Worm (Caenorhabditis elegans) whole organism, midembryonic: ENCODE data around the gene C25E10.12.

Experiments used
- T22C8.4 ChIP-seq: fragments of 200-800 bp; sonication (Bioruptor generic); IDR thresholded peaks from 2 replicates; pipeline ENCODE4 v1.3.6; 2022; ENCODE audit warnings: missing genetic modification characterization, missing compliant biosample characterization
- cog-1 ChIP-seq: sonication (generic microtip); optimal IDR thresholded peaks from 2 replicates; lab custom pipeline; 2016; ENCODE audit warnings: missing genetic modification characterization, missing compliant biosample characterization
- flt-1 ChIP-seq: fragments of 200-800 bp; sonication (Bioruptor generic); IDR thresholded peaks from 2 replicates; pipeline ENCODE4 v1.3.6; 2022; ENCODE audit warnings: missing genetic modification characterization, missing compliant biosample characterization
- klf-2 ChIP-seq: fragments of 200-800 bp; sonication (Bioruptor generic); conservative IDR thresholded peaks from 2 replicates; pipeline ENCODE4 v1.3.6; 2022; ENCODE audit warnings: missing genetic modification reagents, missing genetic modification characterization, missing compliant biosample characterization
- med-1 ChIP-seq: sonication (generic microtip); optimal IDR thresholded peaks from 2 replicates; lab custom pipeline; 2017; ENCODE audit warnings: missing genetic modification characterization, mild to moderate bottlenecking, missing compliant biosample characterization, antibody characterized with exemption, missing genetic modification reagents; ENCODE audit not compliant: insufficient read depth
- ref-1 ChIP-seq: fragments of 200-800 bp; sonication (Bioruptor generic); conservative IDR thresholded peaks from 2 replicates; pipeline ENCODE4 v1.3.6; 2022; ENCODE audit warnings: missing genetic modification reagents, missing genetic modification characterization, missing compliant biosample characterization
- tab-1 ChIP-seq: fragments of 200-800 bp; sonication (Bioruptor generic); IDR thresholded peaks from 2 replicates; pipeline ENCODE4 v1.3.6; 2022; ENCODE audit warnings: missing genetic modification characterization, missing compliant biosample characterization
- ztf-23 ChIP-seq: fragments of 200-800 bp; sonication (Bioruptor generic); IDR thresholded peaks from 2 replicates; pipeline ENCODE4 v1.3.6; 2022; ENCODE audit warnings: missing genetic modification reagents, missing genetic modification characterization, missing compliant biosample characterization
- ztf-29 ChIP-seq: fragments of 200-800 bp; sonication (Bioruptor generic); IDR thresholded peaks from 2 replicates; pipeline ENCODE4 v1.3.6; 2022; ENCODE audit warnings: missing genetic modification reagents, missing genetic modification characterization, missing compliant biosample characterization

The C25E10.12 gene

DNA sequence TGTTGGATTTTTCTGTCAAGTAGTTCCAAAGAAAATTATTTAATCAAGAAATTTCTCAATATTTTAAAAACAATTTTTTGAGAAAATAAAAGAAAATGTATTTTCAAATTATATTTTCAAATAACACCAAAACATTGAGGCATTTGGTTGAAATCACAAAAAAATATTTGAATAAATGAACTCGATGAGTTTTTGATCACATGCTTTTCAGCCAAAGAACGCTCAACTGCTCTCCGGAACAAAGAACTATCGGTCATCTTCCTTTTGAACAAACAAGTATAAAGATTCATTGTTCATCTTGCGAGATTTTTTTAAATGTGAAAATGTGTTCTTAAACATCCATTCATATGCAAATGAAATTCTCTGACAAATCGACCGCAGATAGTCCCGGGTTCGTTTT, 32.7 kb upstream of the C25E10.12 start:
- TF ChIP-seq flt-1 (GFP tag; lab: Robert Waterston, UW), result no peak
- no peak for TF ChIP-seq tab-1 (GFP tag; lab: Robert Waterston, UW)
- TF ChIP-seq med-1 (GFP tag; lab: Kevin White, UChicago), result no peak
- no peak for TF ChIP-seq ref-1 (GFP tag; lab: Robert Waterston, UW)
- no peak for TF ChIP-seq T22C8.4 (GFP tag; lab: Robert Waterston, UW)
- TF ChIP-seq cog-1 (tag; lab: Kevin White, UChicago), result no peak
- TF ChIP-seq ztf-23 (GFP tag; lab: Robert Waterston, UW), result no peak
- TF ChIP-seq ztf-29 (GFP tag; lab: Robert Waterston, UW), result no peak
- no peak for TF ChIP-seq klf-2

DNA sequence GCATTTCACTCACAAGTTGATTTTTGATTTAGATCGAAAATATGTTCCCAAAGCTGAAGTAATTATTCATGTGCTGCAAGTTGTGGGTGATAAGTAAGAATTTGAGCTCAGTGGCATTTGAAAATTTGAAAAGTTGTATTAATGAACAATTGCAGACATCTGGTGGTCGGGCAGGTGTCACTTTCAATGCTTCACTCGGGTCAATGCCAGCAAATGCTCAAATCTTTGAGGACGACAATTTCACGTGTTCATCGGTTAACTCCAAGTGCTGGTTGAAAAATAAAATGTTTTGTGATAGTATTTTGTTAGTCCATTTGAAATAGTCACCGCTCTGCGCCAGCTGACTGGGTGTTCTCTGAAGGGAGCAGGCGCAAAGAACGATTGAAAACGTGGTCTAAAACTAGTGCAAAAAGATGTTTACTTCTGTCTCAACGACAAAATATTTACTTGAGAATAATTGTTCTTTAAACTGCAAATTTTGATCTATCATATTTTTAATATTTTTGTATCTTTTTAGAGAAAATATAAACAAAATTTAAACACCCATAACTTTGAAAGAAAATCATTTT, 31.9 kb upstream of the C25E10.12 start:
- TF ChIP-seq T22C8.4 (GFP tag; lab: Robert Waterston, UW), result no peak
- TF ChIP-seq ztf-29 (GFP tag; lab: Robert Waterston, UW), result no peak
- TF ChIP-seq ref-1 (GFP tag; lab: Robert Waterston, UW), result no peak
- TF ChIP-seq klf-2, result no peak
- no peak for TF ChIP-seq ztf-23 (GFP tag; lab: Robert Waterston, UW)

DNA sequence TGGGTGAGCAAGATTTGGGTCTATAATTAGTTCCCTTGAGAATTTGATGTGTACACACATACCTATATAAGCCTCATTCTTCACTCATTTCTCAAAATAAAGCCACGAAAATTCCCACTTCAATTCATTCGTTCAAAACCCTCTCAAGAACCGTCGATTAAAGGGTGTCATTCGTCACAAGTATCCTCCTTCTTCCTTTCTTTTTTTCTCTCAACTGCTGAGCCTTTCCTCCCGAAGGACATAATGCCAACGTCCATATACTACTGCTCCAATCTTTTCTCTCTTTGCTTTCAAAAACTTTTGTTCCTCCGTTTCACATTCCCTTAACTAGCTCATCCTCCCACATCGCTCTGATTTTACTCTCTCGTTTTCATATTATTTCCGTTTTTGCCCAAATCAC, 30.0 kb upstream of the C25E10.12 start, which contains the start of gene T27E4.1:
Gene T27E4.1 (plus strand): TSS at position 137 of the 400 bp plus-strand sequence.
- TF ChIP-seq med-1 (GFP tag; lab: Kevin White, UChicago) (no peak), tab-1 (GFP tag; lab: Robert Waterston, UW) (no peak), T22C8.4 (GFP tag; lab: Robert Waterston, UW) (no peak), cog-1 (tag; lab: Kevin White, UChicago) (no peak), flt-1 (GFP tag; lab: Robert Waterston, UW) (no peak), ztf-29 (GFP tag; lab: Robert Waterston, UW) (no peak), klf-2 (no peak), ref-1 (GFP tag; lab: Robert Waterston, UW) (no peak), ztf-23 (GFP tag; lab: Robert Waterston, UW) (no peak)

DNA sequence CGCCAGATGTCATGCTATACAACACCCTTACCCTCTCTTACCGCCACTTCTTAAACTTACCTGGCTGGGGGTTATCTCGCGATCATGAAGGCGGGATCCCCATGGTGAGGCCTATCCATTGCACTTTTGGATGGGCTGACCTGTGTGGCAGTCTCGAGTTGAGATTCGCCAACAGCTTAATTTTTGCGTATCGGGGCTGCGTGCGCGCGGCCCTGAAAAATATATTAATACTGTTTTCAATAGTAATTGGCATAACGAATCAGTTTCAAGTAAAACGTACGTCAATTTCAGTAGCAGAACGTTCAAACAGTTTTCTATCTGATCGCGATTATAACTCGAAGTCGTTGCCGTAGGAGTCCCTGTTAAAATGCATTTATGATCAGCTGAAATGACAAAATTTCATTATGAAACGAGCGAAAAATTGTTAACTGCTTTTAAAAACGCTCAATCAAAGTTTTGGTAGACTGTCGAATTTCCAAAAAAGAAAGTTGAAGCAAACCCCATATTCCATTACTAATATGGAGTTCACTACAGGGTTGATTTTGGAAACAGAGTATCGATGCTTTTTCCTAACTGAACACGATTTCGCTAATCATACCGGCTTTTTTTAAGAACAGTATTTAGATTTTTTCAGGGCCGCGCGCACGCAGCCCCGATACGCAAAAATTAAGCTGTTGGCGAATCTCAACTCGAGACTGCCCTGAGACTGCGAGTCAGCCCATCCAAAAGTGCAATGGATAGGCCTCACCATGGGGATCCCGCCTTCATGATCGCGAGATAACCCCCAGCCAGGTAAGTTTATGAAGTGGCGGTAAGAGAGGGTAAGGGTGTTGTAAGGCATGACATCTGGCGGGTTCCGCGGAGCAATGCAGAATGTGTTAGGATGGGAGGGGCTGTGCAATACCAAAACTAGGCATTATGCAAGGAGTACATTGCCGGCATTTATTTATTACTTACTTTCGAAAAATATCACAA, 28.9 kb upstream of the C25E10.12 start:
- TF ChIP-seq tab-1 (GFP tag; lab: Robert Waterston, UW), result 0 out of 2 replicates have a peak, but pooled peaks have one; percentile 8

DNA sequence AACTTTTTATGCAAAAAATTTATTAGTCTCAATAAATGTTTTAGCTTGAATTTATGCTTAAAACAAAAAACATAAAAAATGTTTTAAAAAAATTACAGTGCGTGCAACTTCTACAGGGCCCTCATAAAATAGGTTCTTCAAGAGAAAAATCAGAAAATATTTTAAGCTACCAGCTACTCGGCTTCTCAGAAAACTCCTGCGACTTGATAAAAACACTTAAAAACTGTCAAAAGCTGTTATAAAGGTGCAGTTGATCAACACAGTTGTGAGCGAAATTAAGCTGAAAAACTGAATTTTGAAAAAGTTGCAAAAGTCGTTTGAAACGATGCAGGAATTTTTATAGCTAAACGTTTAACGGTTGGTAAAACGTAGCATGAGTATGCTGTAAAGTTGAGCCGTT, 26.5 kb upstream of the C25E10.12 start:
- TF ChIP-seq ztf-23 (GFP tag; lab: Robert Waterston, UW) (0 out of 2 replicates have a peak, but pooled peaks have one; percentile 7), flt-1 (GFP tag; lab: Robert Waterston, UW) (peak; percentile 42; the same call in 1 of the 2 replicates), tab-1 (GFP tag; lab: Robert Waterston, UW) (no peak)

DNA sequence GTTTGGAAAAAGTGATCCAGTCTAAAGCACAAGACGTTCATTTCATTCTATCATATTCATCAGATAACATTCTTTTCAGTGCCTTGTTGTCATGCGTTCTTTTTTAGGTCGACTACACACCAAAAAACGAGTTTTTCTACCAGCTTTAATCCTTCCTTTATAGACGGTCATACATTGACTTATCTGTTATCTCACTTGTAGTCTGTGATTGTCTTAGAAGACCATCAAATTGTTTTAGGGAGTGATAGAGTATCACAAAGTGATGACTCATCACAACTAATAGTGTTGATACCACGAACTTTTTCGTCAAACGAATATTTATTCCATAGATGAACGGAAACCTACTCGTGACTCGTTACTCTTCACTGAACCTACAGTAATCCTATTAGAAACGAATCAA, 23.6 kb upstream of the C25E10.12 start:
- TF ChIP-seq cog-1 (tag; lab: Kevin White, UChicago) (no peak), med-1 (GFP tag; lab: Kevin White, UChicago) (no peak), klf-2 (no peak), ztf-23 (GFP tag; lab: Robert Waterston, UW) (no peak), flt-1 (GFP tag; lab: Robert Waterston, UW) (no peak), tab-1 (GFP tag; lab: Robert Waterston, UW) (no peak), ztf-29 (GFP tag; lab: Robert Waterston, UW) (no peak), T22C8.4 (GFP tag; lab: Robert Waterston, UW) (no peak), ref-1 (GFP tag; lab: Robert Waterston, UW) (no peak)

DNA sequence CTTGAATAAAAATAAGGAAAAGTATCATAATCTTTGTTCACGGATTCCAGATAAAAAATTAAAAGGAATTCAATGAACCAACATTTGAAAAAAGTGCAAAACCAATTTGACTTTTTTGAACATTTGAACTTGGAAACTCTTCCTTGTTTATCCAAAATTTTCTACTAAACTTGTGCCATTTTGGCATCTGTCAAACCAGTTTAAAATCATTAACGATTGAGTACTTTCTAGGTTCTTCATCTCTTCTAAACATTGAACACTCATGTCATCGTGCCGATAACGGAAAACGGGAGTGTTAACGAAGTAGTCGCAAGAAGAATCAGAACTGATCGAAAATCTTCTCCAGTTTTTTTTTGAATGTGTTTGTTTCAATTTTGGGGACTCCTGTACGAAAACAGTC, 22.0 kb upstream of the C25E10.12 start:
- TF ChIP-seq ztf-23 (GFP tag; lab: Robert Waterston, UW) (no peak), tab-1 (GFP tag; lab: Robert Waterston, UW) (no peak), flt-1 (GFP tag; lab: Robert Waterston, UW) (no peak), klf-2 (no peak)

DNA sequence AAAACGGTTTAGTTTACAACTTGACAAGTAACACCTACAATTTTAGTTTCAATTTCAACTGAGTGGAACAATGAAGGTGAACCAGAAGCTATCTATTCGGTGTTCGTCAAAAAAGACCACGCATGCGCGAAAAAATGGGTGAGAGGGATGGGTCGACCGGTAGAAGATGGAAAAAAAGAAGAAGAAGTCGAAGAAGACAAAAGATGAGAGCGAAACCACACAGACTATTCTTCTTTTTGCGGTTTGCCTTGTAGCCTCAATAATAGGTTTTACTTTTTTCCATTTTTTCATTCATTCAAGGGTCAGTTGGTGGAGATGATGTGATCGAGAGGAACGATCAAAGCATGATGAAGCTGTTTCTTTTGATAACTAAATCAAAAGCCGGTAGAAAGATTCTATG, 20.1 kb upstream of the C25E10.12 start:
- TF ChIP-seq cog-1 (tag; lab: Kevin White, UChicago) (no peak), ztf-23 (GFP tag; lab: Robert Waterston, UW) (no peak), med-1 (GFP tag; lab: Kevin White, UChicago) (no peak), tab-1 (GFP tag; lab: Robert Waterston, UW) (no peak), ref-1 (GFP tag; lab: Robert Waterston, UW) (no peak), flt-1 (GFP tag; lab: Robert Waterston, UW) (no peak), T22C8.4 (GFP tag; lab: Robert Waterston, UW) (no peak), klf-2 (no peak), ztf-29 (GFP tag; lab: Robert Waterston, UW) (no peak)

DNA sequence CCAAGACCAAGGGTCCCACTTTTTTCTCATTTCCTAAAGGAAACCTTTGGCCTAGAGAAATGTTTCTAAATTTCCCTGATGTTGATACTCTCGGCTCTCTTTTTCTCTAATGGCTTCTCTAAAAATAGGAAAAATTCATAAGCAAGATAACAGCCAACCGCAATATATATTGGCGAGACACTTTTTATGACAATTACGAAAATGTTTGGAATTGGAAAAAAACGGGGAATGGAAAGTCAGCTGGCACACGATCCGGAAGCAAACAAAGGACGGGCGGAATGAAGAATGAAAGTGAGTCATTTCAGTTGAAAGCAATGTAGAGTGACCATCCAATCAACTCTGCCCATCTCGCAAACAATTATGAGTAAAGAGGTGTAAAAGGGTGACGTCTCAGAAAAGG, 19.2 kb upstream of the C25E10.12 start:
- TF ChIP-seq T22C8.4 (GFP tag; lab: Robert Waterston, UW) (no peak), tab-1 (GFP tag; lab: Robert Waterston, UW) (no peak)

DNA sequence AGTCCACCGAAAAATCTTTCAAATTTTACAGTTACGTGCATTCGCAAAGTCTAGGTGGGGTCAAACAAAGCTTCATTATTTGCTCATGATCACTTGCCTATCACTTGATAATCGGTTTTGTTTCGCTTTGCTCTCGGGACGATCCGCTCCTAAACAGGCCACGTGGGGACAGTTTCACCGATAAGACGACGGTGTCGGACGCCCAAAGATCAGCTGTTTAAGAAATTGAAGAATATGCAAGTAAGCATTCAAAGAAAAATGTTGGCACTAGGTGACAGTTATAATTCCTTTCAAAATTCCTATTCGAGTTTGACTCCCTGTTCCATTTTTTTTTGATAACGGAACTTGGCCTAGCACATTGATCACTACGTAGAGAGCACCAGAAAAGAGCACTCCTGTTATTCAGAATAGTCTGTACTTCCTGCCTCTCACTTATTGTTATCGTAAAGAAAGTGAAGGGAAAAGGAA, 17.8 kb upstream of the C25E10.12 start:
- TF ChIP-seq flt-1 (GFP tag; lab: Robert Waterston, UW) (no peak), cog-1 (tag; lab: Kevin White, UChicago) (no peak), ref-1 (GFP tag; lab: Robert Waterston, UW) (no peak), med-1 (GFP tag; lab: Kevin White, UChicago) (no peak), ztf-23 (GFP tag; lab: Robert Waterston, UW) (no peak), T22C8.4 (GFP tag; lab: Robert Waterston, UW) (no peak), tab-1 (GFP tag; lab: Robert Waterston, UW) (no peak), ztf-29 (GFP tag; lab: Robert Waterston, UW) (no peak), klf-2 (no peak)
